Fruit fly (Drosophila melanogaster): ENCODE data around the gene CG11585.

CG11585 gene

DNA sequence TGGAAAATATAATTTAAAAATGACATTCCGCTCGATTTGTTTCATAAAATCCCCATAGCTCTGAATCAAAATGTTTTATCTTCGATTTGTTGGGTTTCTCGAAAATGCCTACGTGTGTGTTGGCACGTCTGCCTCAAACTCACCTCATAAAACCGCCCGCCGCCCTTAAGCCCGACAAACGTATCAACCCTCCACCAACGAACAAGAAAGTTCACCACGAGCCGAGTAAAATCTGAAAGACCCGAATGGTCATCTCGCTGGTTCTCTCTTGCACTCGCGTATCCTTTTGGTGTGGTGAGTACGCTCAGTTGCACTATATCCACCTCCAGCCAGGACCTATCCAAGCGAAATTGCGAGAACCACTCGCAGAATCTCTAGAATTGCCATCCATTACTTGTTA lies 32.7 kb downstream of the CG11585 start:
- TF ChIP-seq nmo (GFP tag; optimal IDR thresholded peaks at IDR 0.05) (no peak), Oaz (GFP tag; IDR thresholded peaks at IDR 0.05) (no peak), tin (GFP tag; optimal IDR thresholded peaks at IDR 0.05) (no peak), nom (GFP tag; optimal IDR thresholded peaks at IDR 0.05) (peak; percentile 38), crol (GFP tag; IDR thresholded peaks at IDR 0.05) (peak; percentile 94), bigmax (GFP tag; optimal IDR thresholded peaks at IDR 0.05) (no peak), chinmo (GFP tag; IDR thresholded peaks at IDR 0.05; ENCODE audit: partially characterized antibody) (0 out of 4 replicates have a peak, but pooled peaks have one; percentile 37), CG9817 (tag; optimal IDR thresholded peaks at IDR 0.05) (no peak), sim (GFP tag; IDR thresholded peaks at IDR 0.05) (no peak), Lpt (GFP tag; optimal IDR thresholded peaks at IDR 0.05) (no peak), nerfin-1 (tag; optimal IDR thresholded peaks at IDR 0.05) (peak; percentile 77), insv (GFP tag; optimal IDR thresholded peaks at IDR 0.05) (no peak), sug (tag; optimal IDR thresholded peaks at IDR 0.05) (no peak), Bdp1 (GFP tag; optimal IDR thresholded peaks at IDR 0.05) (no peak), Vsx1 (GFP tag; optimal IDR thresholded peaks at IDR 0.05) (no peak), B-H1 (GFP tag; IDR thresholded peaks at IDR 0.05) (no peak), Dad (GFP tag; optimal IDR thresholded peaks at IDR 0.05) (no peak), CG18619 (GFP tag; optimal IDR thresholded peaks at IDR 0.05) (no peak), her (GFP tag; optimal IDR thresholded peaks at IDR 0.05) (no peak), CG7839 (tag; optimal IDR thresholded peaks at IDR 0.05) (no peak), sna (GFP tag; IDR thresholded peaks at IDR 0.05; ENCODE audit: partially characterized antibody) (no peak), Deaf1 (tag; optimal IDR thresholded peaks at IDR 0.05) (peak; percentile 91), ci (GFP tag; IDR thresholded peaks at IDR 0.05) (0 out of 3 replicates have a peak, but pooled peaks have one; percentile 25), shn (GFP tag; optimal IDR thresholded peaks at IDR 0.05) (no peak), sr (GFP tag; IDR thresholded peaks at IDR 0.05) (no peak)

DNA sequence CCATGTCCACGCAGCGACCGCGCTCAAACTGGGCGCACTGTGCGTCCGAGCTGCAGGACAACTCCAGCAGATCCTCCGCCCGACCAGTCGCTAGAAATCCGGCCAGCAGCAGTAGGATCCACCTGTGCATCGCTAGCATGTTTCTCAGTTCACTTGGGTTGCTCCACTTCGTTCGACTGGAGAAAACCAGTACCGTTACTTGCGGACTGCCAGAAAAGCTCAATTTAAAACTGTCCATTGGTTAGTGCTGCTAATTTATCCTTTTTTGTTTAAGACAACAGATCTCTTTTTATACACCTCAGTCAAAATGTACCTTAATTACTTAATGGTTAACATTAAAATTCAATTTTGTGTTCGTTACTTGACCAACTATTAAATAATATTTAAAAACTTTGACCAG lies 36.3 kb downstream of the CG11585 start, which contains the start of gene CG11674:
Gene CG11674, minus strand, starts transcription at position 215 of the 400 bp plus-strand sequence.
- no peak for TF ChIP-seq CG15696 (tag; optimal IDR thresholded peaks at IDR 0.05)
- no peak for TF ChIP-seq CG13424 (tag; optimal IDR thresholded peaks at IDR 0.05)
- TF ChIP-seq slbo (GFP tag; IDR thresholded peaks at IDR 0.05): no peak
- TF ChIP-seq sd (tag; optimal IDR thresholded peaks at IDR 0.05): no peak
- no peak for TF ChIP-seq salm (tag; optimal IDR thresholded peaks at IDR 0.05)
- no peak for TF ChIP-seq CG7372 (GFP tag; IDR thresholded peaks at IDR 0.05)
- no peak for TF ChIP-seq NfI (GFP tag; optimal IDR thresholded peaks at IDR 0.05)
- TF ChIP-seq CG7963 (GFP tag; IDR thresholded peaks at IDR 0.05; ENCODE audit: partially characterized antibody): no peak
- no peak for TF ChIP-seq CG1529 (GFP tag; optimal IDR thresholded peaks at IDR 0.05)
- TF ChIP-seq gfzf (GFP tag; optimal IDR thresholded peaks at IDR 0.05): no peak
- TF ChIP-seq Doc3 (GFP tag; IDR thresholded peaks at IDR 0.05; ENCODE audit: partially characterized antibody): no peak
- TF ChIP-seq CG2199 (GFP tag; IDR thresholded peaks at IDR 0.05): no peak
- no peak for TF ChIP-seq ap (GFP tag; IDR thresholded peaks at IDR 0.05)
- no peak for TF ChIP-seq Drgx (GFP tag; IDR thresholded peaks at IDR 0.05)
- no peak for TF ChIP-seq bsh (GFP tag; optimal IDR thresholded peaks at IDR 0.05)
- no peak for TF ChIP-seq Med (GFP tag)
